Worm (Caenorhabditis elegans) whole organism, L2 larva: ENCODE data around the gene sri-1.
A peak's percentile ranks its signal among the peaks of the same experiment; 100 is the strongest.

Source experiments
- C34F6.9 ChIP-seq: fragments of 150-350 bp; optimal IDR thresholded peaks from 2 replicates; lab custom pipeline; 2014; ENCODE audit warnings: missing biosample characterization, missing genetic modification characterization
- F13H6.1 ChIP-seq: sonication (generic microtip); optimal IDR thresholded peaks from 2 replicates; lab custom pipeline; 2016; ENCODE audit warnings: missing genetic modification characterization, missing compliant biosample characterization
- R02D3.7 ChIP-seq: fragments of 150-350 bp; optimal IDR thresholded peaks from 2 replicates; lab custom pipeline; 2014; ENCODE audit warnings: missing biosample characterization, missing genetic modification characterization
- Y55F3AM.14 ChIP-seq: fragments of 200-800 bp; sonication (Bioruptor generic); optimal IDR thresholded peaks from 2 replicates; lab custom pipeline; 2018; ENCODE audit warnings: mild to moderate bottlenecking, missing genetic modification characterization, missing compliant biosample characterization
- ZK546.5 ChIP-seq: sonication (generic microtip); optimal IDR thresholded peaks from 2 replicates; lab custom pipeline; 2017; ENCODE audit warnings: missing biosample characterization, missing genetic modification characterization
- alr-1 ChIP-seq: fragments of 150-350 bp; optimal IDR thresholded peaks from 2 replicates; lab custom pipeline; 2014; ENCODE audit warnings: missing biosample characterization, missing genetic modification characterization
- ama-1 ChIP-seq: fragments of 150-350 bp; optimal IDR thresholded peaks from 2 replicates; lab custom pipeline; 2018; ENCODE audit warnings: inconsistent platforms
- crh-2 ChIP-seq: sonication (generic microtip); optimal IDR thresholded peaks from 2 replicates; lab custom pipeline; 2017; ENCODE audit warnings: missing biosample characterization, missing genetic modification characterization
- elt-1 ChIP-seq: fragments of 150-350 bp; optimal IDR thresholded peaks from 2 replicates; lab custom pipeline; 2014; ENCODE audit warnings: missing biosample characterization, missing genetic modification characterization
- elt-3 ChIP-seq: sonication (generic microtip); optimal IDR thresholded peaks from 2 replicates; lab custom pipeline; 2017; ENCODE audit warnings: missing biosample characterization, missing genetic modification characterization
- fos-1 ChIP-seq: fragments of 150-350 bp; optimal IDR thresholded peaks from 2 replicates; lab custom pipeline; 2014; ENCODE audit warnings: missing biosample characterization, missing genetic modification characterization
- lin-11 ChIP-seq: fragments of 150-350 bp; sonication (generic microtip); optimal IDR thresholded peaks from 2 replicates; lab custom pipeline; 2014; ENCODE audit warnings: missing biosample characterization, missing genetic modification characterization, inconsistent platforms, mixed read lengths
- lin-39 ChIP-seq: fragments of 150-350 bp; optimal IDR thresholded peaks from 2 replicates; lab custom pipeline; 2014; ENCODE audit warnings: missing biosample characterization, missing genetic modification reagents, missing genetic modification characterization
- lsy-2 ChIP-seq, 2 experiments: fragments of 150-350 bp in 1 of 2; sonication (generic microtip) in 1 of 2; optimal IDR thresholded peaks; 2 replicates each; lab custom pipeline; 2014 to 2017; ENCODE audit warnings: missing biosample characterization in 2 of 2, missing genetic modification characterization in 2 of 2
- mab-5 ChIP-seq: fragments of 150-350 bp; optimal IDR thresholded peaks from 2 replicates; lab custom pipeline; 2014; ENCODE audit warnings: missing biosample characterization, missing genetic modification characterization
- mdl-1 ChIP-seq, 2 experiments: fragments of 150-350 bp in 1 of 2; sonication (generic microtip) in 1 of 2; optimal IDR thresholded peaks; 2 replicates each; lab custom pipeline; 2017; ENCODE audit warnings: missing biosample characterization in 2 of 2, missing genetic modification characterization in 2 of 2
- nhr-11 ChIP-seq: fragments of 150-350 bp; optimal IDR thresholded peaks from 2 replicates; lab custom pipeline; 2014; ENCODE audit warnings: missing biosample characterization, missing genetic modification characterization
- nhr-12 ChIP-seq: fragments of 150-350 bp; optimal IDR thresholded peaks from 2 replicates; lab custom pipeline; 2014; ENCODE audit warnings: missing biosample characterization, missing genetic modification characterization
- nhr-21 ChIP-seq: fragments of 150-350 bp; optimal IDR thresholded peaks from 2 replicates; lab custom pipeline; 2014; ENCODE audit warnings: missing biosample characterization, missing genetic modification characterization
- nhr-23 ChIP-seq: fragments of 150-350 bp; optimal IDR thresholded peaks from 2 replicates; lab custom pipeline; 2014; ENCODE audit warnings: missing biosample characterization, missing genetic modification reagents, missing genetic modification characterization
- nhr-237 ChIP-seq: fragments of 150-350 bp; optimal IDR thresholded peaks from 2 replicates; lab custom pipeline; 2014; ENCODE audit warnings: missing biosample characterization, missing genetic modification characterization
- nhr-25 ChIP-seq: fragments of 150-350 bp; sonication (generic microtip); optimal IDR thresholded peaks from 3 replicates; lab custom pipeline; 2014; ENCODE audit warnings: missing biosample characterization, missing genetic modification characterization
- nhr-6 ChIP-seq: fragments of 150-350 bp; optimal IDR thresholded peaks from 2 replicates; lab custom pipeline; 2014; ENCODE audit warnings: missing biosample characterization, missing genetic modification characterization
- nhr-77 ChIP-seq: fragments of 150-350 bp; optimal IDR thresholded peaks from 2 replicates; lab custom pipeline; 2014; ENCODE audit warnings: missing biosample characterization, missing genetic modification characterization
- peb-1 ChIP-seq: fragments of 150-350 bp; optimal IDR thresholded peaks from 2 replicates; lab custom pipeline; 2014; ENCODE audit warnings: missing biosample characterization, missing genetic modification characterization
- sem-4 ChIP-seq: fragments of 150-350 bp; optimal IDR thresholded peaks from 2 replicates; lab custom pipeline; 2014; ENCODE audit warnings: missing biosample characterization, missing genetic modification reagents, missing genetic modification characterization
- skn-1 ChIP-seq: sonication (generic microtip); optimal IDR thresholded peaks from 2 replicates; lab custom pipeline; 2017; ENCODE audit warnings: missing biosample characterization, missing genetic modification characterization
- sma-3 ChIP-seq: sonication (generic microtip); optimal IDR thresholded peaks from 2 replicates; lab custom pipeline; 2016; ENCODE audit warnings: missing genetic modification reagents, missing genetic modification characterization, missing compliant biosample characterization
- sma-9 ChIP-seq, 2 experiments: fragments of 150-350 bp in 1 of 2; sonication (generic microtip) in 1 of 2; optimal IDR thresholded peaks; 2 replicates each; lab custom pipeline; 2014 to 2016; ENCODE audit warnings: missing genetic modification characterization in 2 of 2, mild to moderate bottlenecking in 1 of 2, missing biosample characterization in 1 of 2, missing compliant biosample characterization in 1 of 2, missing genetic modification reagents in 1 of 2, moderate library complexity in 1 of 2
- snpc-4 ChIP-seq: fragments of 150-350 bp; optimal IDR thresholded peaks from 2 replicates; lab custom pipeline; 2014; ENCODE audit warnings: missing biosample characterization, missing genetic modification characterization
- unc-39 ChIP-seq: fragments of 150-350 bp; optimal IDR thresholded peaks from 2 replicates; lab custom pipeline; 2014; ENCODE audit warnings: missing biosample characterization, missing genetic modification characterization
- unc-55 ChIP-seq: fragments of 150-350 bp; sonication (generic microtip); optimal IDR thresholded peaks from 3 replicates; lab custom pipeline; 2014; ENCODE audit warnings: missing biosample characterization, missing genetic modification reagents, missing genetic modification characterization
- unc-62 ChIP-seq: fragments of 150-350 bp; optimal IDR thresholded peaks from 2 replicates; lab custom pipeline; 2014; ENCODE audit warnings: missing biosample characterization, missing genetic modification reagents, missing genetic modification characterization
- zag-1 ChIP-seq: fragments of 150-350 bp; optimal IDR thresholded peaks from 2 replicates; lab custom pipeline; 2014; ENCODE audit warnings: missing biosample characterization, missing genetic modification characterization
- ztf-1 ChIP-seq: fragments of 200-800 bp; sonication (Bioruptor generic); conservative IDR thresholded peaks from 2 replicates; pipeline ENCODE4 v1.3.6; 2022; ENCODE audit warnings: missing genetic modification characterization, missing compliant biosample characterization
- ztf-11 ChIP-seq: sonication (generic microtip); optimal IDR thresholded peaks from 2 replicates; lab custom pipeline; 2017; ENCODE audit warnings: missing biosample characterization, missing genetic modification characterization

sri-1 gene

ce11 chrV:15982733-15983344 lies 15.4 kb upstream of the sri-1 start, which contains the start of the genes fbxa-99 and F36G9.13:
TSS of gene fbxa-99 (minus strand) at chrV:15982854.
TSS of gene F36G9.13 (plus strand) at chrV:15983294.
- TF ChIP-seq nhr-11 (tag; lab: Kevin White, UChicago): no peak
- no peak for TF ChIP-seq nhr-77 (tag; lab: Kevin White, UChicago)
- no peak for TF ChIP-seq zag-1
- TF ChIP-seq nhr-6 (tag; lab: Kevin White, UChicago): no peak
- TF ChIP-seq unc-39: no peak
- peak; percentile 56 for TF ChIP-seq snpc-4 (tag; lab: Kevin White, UChicago)
- TF ChIP-seq sma-3 (GFP tag; lab: Kevin White, UChicago): no peak
- TF ChIP-seq fos-1 (tag; lab: Kevin White, UChicago): peak; percentile 36
- no peak for TF ChIP-seq nhr-12 (tag; lab: Kevin White, UChicago)
- no peak for TF ChIP-seq skn-1
- TF ChIP-seq ama-1 (lab: Kevin White, UChicago): no peak
- TF ChIP-seq nhr-23 (tag; lab: Kevin White, UChicago): no peak

- TF ChIP-seq fos-1 (tag; lab: Kevin White, UChicago): peak; percentile 76
- no peak for TF ChIP-seq elt-3
- no peak for TF ChIP-seq sma-9 (GFP tag; optimal IDR thresholded peaks at IDR 0.05; lab: Kevin White, UChicago)
- no peak for TF ChIP-seq sma-9 (tag; optimal IDR thresholded peaks at IDR 0.05; lab: Kevin White, UChicago)
Observed at ce11 chrV:15978232-15978764, 10.9 kb upstream of the sri-1 start, which contains the start of gene oac-20. TSS of gene oac-20 (plus strand) at chrV:15978714.

ce11 chrV:15975845-15976244 lies 8.4 kb upstream of the sri-1 start, which contains the start of gene clec-232:
TSS of gene clec-232 (plus strand) at chrV:15976145.
- TF ChIP-seq ama-1 (lab: Kevin White, UChicago) (no peak), lin-39 (tag; lab: Kevin White, UChicago) (no peak)

ce11 chrV:15974836-15975235 lies 7.4 kb upstream of the sri-1 start, which contains the start of gene sru-22:
TSS of gene sru-22 (minus strand) at chrV:15974936.
- no peak for TF ChIP-seq ZK546.5 (tag; lab: Kevin White, UChicago)
- TF ChIP-seq mdl-1 (tag; optimal IDR thresholded peaks at IDR 0.05; lab: Kevin White, UChicago): no peak
- no peak for TF ChIP-seq C34F6.9 (tag; lab: Kevin White, UChicago)
- no peak for TF ChIP-seq nhr-237 (tag; lab: Kevin White, UChicago)
- TF ChIP-seq lsy-2 (tag; optimal IDR thresholded peaks at IDR 0.05; lab: Kevin White, UChicago): no peak
- TF ChIP-seq mab-5 (tag; lab: Kevin White, UChicago): no peak
- no peak for TF ChIP-seq R02D3.7 (tag; lab: Kevin White, UChicago)
- TF ChIP-seq fos-1 (tag; lab: Kevin White, UChicago): no peak
- no peak for TF ChIP-seq crh-2 (tag; lab: Kevin White, UChicago)
- TF ChIP-seq nhr-23 (tag; lab: Kevin White, UChicago): no peak
- TF ChIP-seq alr-1 (tag; lab: Kevin White, UChicago): no peak
- no peak for TF ChIP-seq nhr-6 (tag; lab: Kevin White, UChicago)
- no peak for TF ChIP-seq elt-1
- TF ChIP-seq unc-55 (GFP tag; lab: Kevin White, UChicago): no peak
- TF ChIP-seq F13H6.1 (tag; lab: Kevin White, UChicago): no peak
- no peak for TF ChIP-seq unc-62
- TF ChIP-seq sma-3 (GFP tag; lab: Kevin White, UChicago): no peak
- TF ChIP-seq unc-39: no peak
- no peak for TF ChIP-seq lin-11 (tag; lab: Kevin White, UChicago)

ce11 chrV:15972484-15972883 lies 5.0 kb upstream of the sri-1 start, which contains the start of gene sru-23:
TSS of gene sru-23 (minus strand) at chrV:15972584.
- TF ChIP-seq sem-4 (tag; lab: Kevin White, UChicago): no peak
- no peak for TF ChIP-seq skn-1
- no peak for TF ChIP-seq mdl-1 (tag; optimal IDR thresholded peaks at IDR 0.05; lab: Kevin White, UChicago)
- TF ChIP-seq alr-1 (tag; lab: Kevin White, UChicago): no peak
- TF ChIP-seq ama-1 (lab: Kevin White, UChicago): no peak
- no peak for TF ChIP-seq unc-62
- no peak for TF ChIP-seq nhr-25 (tag; lab: Kevin White, UChicago)
- no peak for TF ChIP-seq ztf-1
- TF ChIP-seq nhr-12 (tag; lab: Kevin White, UChicago): no peak
- no peak for TF ChIP-seq Y55F3AM.14 (GFP tag; lab: Kevin White, UChicago)
- TF ChIP-seq peb-1 (tag; lab: Kevin White, UChicago): no peak
- no peak for TF ChIP-seq ztf-11 (tag; lab: Kevin White, UChicago)
- TF ChIP-seq nhr-21: no peak
